Worm (Caenorhabditis elegans) whole organism, young adult: ENCODE data around the gene his-7.
"Not testable (repeated sequence)": the region's sequence is repeated elsewhere in the genome, so short reads cannot be mapped to it uniquely, and the experiment has no call there.

Experiments
- B0336.3 ChIP-seq: fragments of 200-800 bp; sonication (Bioruptor generic); IDR thresholded peaks from 2 replicates; pipeline ENCODE4 v1.3.6; 2022; ENCODE audit warnings: missing genetic modification characterization, missing compliant biosample characterization
- F57A8.1 ChIP-seq: fragments of 200-800 bp; sonication (Bioruptor generic); optimal IDR thresholded peaks from 2 replicates; lab custom pipeline; 2018; ENCODE audit warnings: mild to moderate bottlenecking, missing genetic modification characterization, moderate library complexity, missing compliant biosample characterization
- Y53F4B.3 ChIP-seq: fragments of 200-800 bp; sonication (Bioruptor generic); IDR thresholded peaks from 2 replicates; pipeline ENCODE4 v1.3.6; 2022; ENCODE audit warnings: missing genetic modification reagents, missing genetic modification characterization, missing compliant biosample characterization
- attf-5 ChIP-seq: fragments of 200-800 bp; sonication (Bioruptor generic); optimal IDR thresholded peaks from 2 replicates; lab custom pipeline; 2018; ENCODE audit warnings: mild to moderate bottlenecking, missing genetic modification characterization, missing compliant biosample characterization
- ceh-91 ChIP-seq: fragments of 200-800 bp; sonication (Bioruptor generic); IDR thresholded peaks from 2 replicates; pipeline ENCODE4 v1.3.6; 2022; ENCODE audit warnings: missing genetic modification reagents, missing genetic modification characterization, missing compliant biosample characterization
- hmg-20 ChIP-seq: fragments of 200-800 bp; sonication (Bioruptor generic); IDR thresholded peaks from 2 replicates; pipeline ENCODE4 v1.3.6; 2022; ENCODE audit warnings: missing genetic modification reagents, missing genetic modification characterization, missing compliant biosample characterization
- nhr-80 ChIP-seq: sonication (generic microtip); optimal IDR thresholded peaks from 2 replicates; lab custom pipeline; 2016; ENCODE audit warnings: missing genetic modification characterization, missing compliant biosample characterization
- pha-4 ChIP-seq: fragments of 150-350 bp; sonication (generic microtip); optimal IDR thresholded peaks from 2 replicates; lab custom pipeline; 2014; ENCODE audit warnings: missing biosample characterization, missing genetic modification reagents, missing genetic modification characterization
- snpc-4 ChIP-seq, 5 experiments: fragments of 150-350 bp in 1 of 5; sonication (generic microtip) in 4 of 5; optimal IDR thresholded peaks; 2 replicates each; lab custom pipeline; 2014 to 2018; ENCODE audit warnings: missing genetic modification characterization in 5 of 5, missing biosample characterization in 3 of 5, antibody characterized with exemption in 2 of 5, mild to moderate bottlenecking in 2 of 5, missing compliant biosample characterization in 2 of 5, missing genotype in 2 of 5, moderate library complexity in 2 of 5, missing genetic modification reagents in 1 of 5
- unc-130 ChIP-seq: sonication (generic microtip); optimal IDR thresholded peaks from 2 replicates; lab custom pipeline; 2016; ENCODE audit warnings: missing genetic modification reagents, missing genetic modification characterization, missing compliant biosample characterization

ce11 chrV:8534534-8535283 is 1.5 kb downstream of the his-7 start, which contains the start of the genes his-6 and his-5:
- not testable (repeated sequence) for TF ChIP-seq nhr-80 (tag; lab: Kevin White, UChicago); B0336.3 (GFP tag; lab: Robert Waterston, UW); Y53F4B.3 (GFP tag; lab: Robert Waterston, UW); pha-4 (tag; lab: Kevin White, UChicago); hmg-20 (GFP tag; lab: Robert Waterston, UW); F57A8.1; attf-5 (GFP tag; lab: Kevin White, UChicago); unc-130 (GFP tag; lab: Kevin White, UChicago); ceh-91; snpc-4 (GFP tag; optimal IDR thresholded peaks at IDR 0.05; lab: Kevin White, UChicago); snpc-4 (tag; optimal IDR thresholded peaks at IDR 0.05; lab: Kevin White, UChicago)
